Worm (Caenorhabditis elegans): Measurements from ENCODE around the gene best-21.

Gene best-21

ce11 chrIV:15289508-15289907 is 12.7 kb upstream of the best-21 start:
- TF ChIP-seq tbp1 (GFP tag; optimal IDR thresholded peaks at IDR 0.05) (peak; percentile 98), F23B12.7 (tag; optimal IDR thresholded peaks at IDR 0.05; ENCODE audit: insufficient read depth) (peak; percentile 78), F49E8.2 (tag; optimal IDR thresholded peaks at IDR 0.05; ENCODE audit: insufficient read depth) (peak; percentile 8), let-607 (tag; optimal IDR thresholded peaks at IDR 0.05) (peak in 1 of 2 experiments; percentile 1), F57A8.1 (GFP tag; optimal IDR thresholded peaks at IDR 0.05) (no peak), ztf-6 (GFP tag; IDR thresholded peaks at IDR 0.05) (no peak), zim-3 (tag; optimal IDR thresholded peaks at IDR 0.05) (no peak), mel-28 (tag; optimal IDR thresholded peaks at IDR 0.05; ENCODE audit: borderline replicate concordance) (no peak), T07F8.4 (tag; optimal IDR thresholded peaks at IDR 0.05) (peak; percentile 34), rec-8 (tag; optimal IDR thresholded peaks at IDR 0.05) (peak; percentile 11 to 36), F33H1.4 (GFP tag; IDR thresholded peaks at IDR 0.05) (no peak), pbrm-1 (GFP tag; IDR thresholded peaks at IDR 0.05) (peak; percentile 59; the same call in 1 of the 2 replicates), die-1 (tag; optimal IDR thresholded peaks at IDR 0.05) (peak; percentile 74), hmg-1.2 (GFP tag; IDR thresholded peaks at IDR 0.05) (peak; percentile 74), B0035.1 (tag; optimal IDR thresholded peaks at IDR 0.05) (no peak), D2030.7 (GFP tag; IDR thresholded peaks at IDR 0.05) (peak; percentile 40; the same call in 1 of the 2 replicates), akir-1 (GFP tag; optimal IDR thresholded peaks at IDR 0.05) (no peak), ama-1 (optimal IDR thresholded peaks at IDR 0.05) (no peak), ama-1 (GFP tag; optimal IDR thresholded peaks at IDR 0.05) (peak; percentile 20 to 46), ceh-27 (GFP tag; optimal IDR thresholded peaks at IDR 0.05) (no peak), nfya-2 (GFP tag; IDR thresholded peaks at IDR 0.05) (no peak), Y53F4B.3 (GFP tag; IDR thresholded peaks at IDR 0.05) (0 out of 2 replicates have a peak, but pooled peaks have one; percentile 11), F52B5.7 (tag; optimal IDR thresholded peaks at IDR 0.05) (no peak), Y79H2A.3 (GFP tag; conservative IDR thresholded peaks at IDR 0.05) (no peak), snpc-3.4 (tag; optimal IDR thresholded peaks at IDR 0.05) (peak; percentile 35), mxl-1 (tag; optimal IDR thresholded peaks at IDR 0.05) (peak; percentile 54), attf-6 (GFP tag; IDR thresholded peaks at IDR 0.05) (peak; percentile 97), nfyb-1 (GFP tag; IDR thresholded peaks at IDR 0.05) (peak; percentile 71; the same call in 1 of the 2 replicates), snpc-1.1 (tag; optimal IDR thresholded peaks at IDR 0.05; ENCODE audit: insufficient read depth) (peak; percentile 9), cebp-1 (GFP tag; IDR thresholded peaks at IDR 0.05) (no peak), cebp-1 (tag; optimal IDR thresholded peaks at IDR 0.05) (no peak), hlh-26 (GFP tag; conservative IDR thresholded peaks at IDR 0.05) (no peak), rpc-1 (optimal IDR thresholded peaks at IDR 0.05) (peak; percentile 75), rpc-1 (tag; optimal IDR thresholded peaks at IDR 0.05) (peak; percentile 88), snpc-4 (GFP tag; optimal IDR thresholded peaks at IDR 0.05) (peak; percentile 89), snpc-4 (tag; optimal IDR thresholded peaks at IDR 0.05) (peak; percentile 34 to 97 (median 92)), madf-3 (GFP tag; IDR thresholded peaks at IDR 0.05) (no peak), cebp-2 (GFP tag; IDR thresholded peaks at IDR 0.05) (0 out of 2 replicates have a peak, but pooled peaks have one; percentile 60), snpc-1.3 (tag; optimal IDR thresholded peaks at IDR 0.05; ENCODE audit: insufficient read depth) (peak; percentile 75), ztf-25 (GFP tag; IDR thresholded peaks at IDR 0.05) (peak; percentile 76; the same call in 1 of the 2 replicates), Y53G8AR.9 (GFP tag; conservative IDR thresholded peaks at IDR 0.05) (no peak), attf-5 (GFP tag; optimal IDR thresholded peaks at IDR 0.05) (peak; percentile 22), ztf-18 (tag; optimal IDR thresholded peaks at IDR 0.05) (peak; percentile 76), dpl-1 (GFP tag; optimal IDR thresholded peaks at IDR 0.05) (no peak), C17E4.6 (GFP tag; IDR thresholded peaks at IDR 0.05) (no peak), him-1 (tag; optimal IDR thresholded peaks at IDR 0.05) (peak; percentile 61), lsy-27 (tag; optimal IDR thresholded peaks at IDR 0.05; ENCODE audit: borderline replicate concordance, insufficient read depth) (peak; percentile 42)
